Fruit fly (Drosophila melanogaster): ENCODE data around the gene C3G.

C3G gene

DNA sequence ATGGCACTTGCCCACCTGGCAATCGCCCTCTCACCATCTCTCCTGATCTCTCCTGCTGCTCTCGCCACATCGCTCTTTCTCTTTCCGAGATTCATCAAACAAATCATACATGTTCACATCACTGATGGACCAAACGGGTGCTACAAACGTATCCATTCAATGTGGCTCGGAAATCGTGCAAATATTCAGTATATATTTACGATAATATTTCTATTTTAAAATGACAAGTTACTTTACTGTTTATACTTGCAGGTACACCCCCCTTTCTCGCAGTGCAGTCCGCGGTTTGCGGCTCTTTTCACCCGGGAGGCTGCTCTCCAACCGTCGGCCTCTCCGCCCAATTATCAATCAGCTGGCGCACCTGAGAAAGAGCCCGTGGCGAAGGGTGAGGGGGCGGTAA, 11.9 kb downstream of the C3G start (continued):
- TF ChIP-seq caup (GFP tag; optimal IDR thresholded peaks at IDR 0.05; ENCODE audit: severe bottlenecking) (no peak), slou (GFP tag; optimal IDR thresholded peaks at IDR 0.05) (no peak), Ptx1 (GFP tag; IDR thresholded peaks at IDR 0.05) (peak; percentile 30; the same call in 1 of the 2 replicates), sens (GFP tag) (peak; percentile 56), Atf6 (GFP tag; IDR thresholded peaks at IDR 0.05) (no peak), CG43689 (GFP tag; IDR thresholded peaks at IDR 0.05) (no peak), Fer2 (tag; optimal IDR thresholded peaks at IDR 0.05) (no peak), Sin3A (optimal IDR thresholded peaks at IDR 0.05) (no peak), dmrt11E (tag; optimal IDR thresholded peaks at IDR 0.05) (no peak), Dll (GFP tag; IDR thresholded peaks at IDR 0.05; ENCODE audit: partially characterized antibody) (no peak), CG9932 (GFP tag; IDR thresholded peaks at IDR 0.05) (peak; percentile 42; the same call in 1 of the 2 replicates), PHDP (tag; optimal IDR thresholded peaks at IDR 0.05) (no peak), CG17359 (tag; optimal IDR thresholded peaks at IDR 0.05) (peak; percentile 41), zf30C (GFP tag; optimal IDR thresholded peaks at IDR 0.05) (no peak), CG1602 (GFP tag; optimal IDR thresholded peaks at IDR 0.05) (no peak), BtbVII (GFP tag; optimal IDR thresholded peaks at IDR 0.05) (no peak), CG1832 (GFP tag; optimal IDR thresholded peaks at IDR 0.05) (no peak), HHEX (GFP tag; optimal IDR thresholded peaks at IDR 0.05) (no peak), Gug (GFP tag; IDR thresholded peaks at IDR 0.05) (no peak), CG10147 (GFP tag; optimal IDR thresholded peaks at IDR 0.05) (no peak), CG6689 (GFP tag; IDR thresholded peaks at IDR 0.05) (no peak), emc (GFP tag; optimal IDR thresholded peaks at IDR 0.05) (no peak), H2.0 (GFP tag; IDR thresholded peaks at IDR 0.05) (0 out of 2 replicates have a peak, but pooled peaks have one; percentile 28), otp (GFP tag; IDR thresholded peaks at IDR 0.05) (no peak), dm (GFP tag; optimal IDR thresholded peaks at IDR 0.05) (no peak), sens-2 (GFP tag; IDR thresholded peaks at IDR 0.05) (no peak), hth (optimal IDR thresholded peaks at IDR 0.05) (no peak), lbe (GFP tag; optimal IDR thresholded peaks at IDR 0.05) (no peak), Doc2 (GFP tag; IDR thresholded peaks at IDR 0.05) (no peak), CG9817 (tag; optimal IDR thresholded peaks at IDR 0.05) (peak; percentile 4), scrt (GFP tag; optimal IDR thresholded peaks at IDR 0.05) (no peak), Pdp1 (GFP tag; optimal IDR thresholded peaks at IDR 0.05) (no peak), org-1 (GFP tag; optimal IDR thresholded peaks at IDR 0.05) (no peak), E2f2 (GFP tag; IDR thresholded peaks at IDR 0.05) (peak; percentile 20; the same call in 1 of the 2 replicates), CG7745 (tag; optimal IDR thresholded peaks at IDR 0.05) (no peak), CG3726 (GFP tag; IDR thresholded peaks at IDR 0.05) (no peak), Hsf (GFP tag; optimal IDR thresholded peaks at IDR 0.05) (no peak), sqz (GFP tag; optimal IDR thresholded peaks at IDR 0.05) (no peak), bsh (GFP tag; optimal IDR thresholded peaks at IDR 0.05) (no peak), CG4854 (GFP tag; optimal IDR thresholded peaks at IDR 0.05) (no peak), fd102C (GFP tag; optimal IDR thresholded peaks at IDR 0.05) (no peak)

DNA sequence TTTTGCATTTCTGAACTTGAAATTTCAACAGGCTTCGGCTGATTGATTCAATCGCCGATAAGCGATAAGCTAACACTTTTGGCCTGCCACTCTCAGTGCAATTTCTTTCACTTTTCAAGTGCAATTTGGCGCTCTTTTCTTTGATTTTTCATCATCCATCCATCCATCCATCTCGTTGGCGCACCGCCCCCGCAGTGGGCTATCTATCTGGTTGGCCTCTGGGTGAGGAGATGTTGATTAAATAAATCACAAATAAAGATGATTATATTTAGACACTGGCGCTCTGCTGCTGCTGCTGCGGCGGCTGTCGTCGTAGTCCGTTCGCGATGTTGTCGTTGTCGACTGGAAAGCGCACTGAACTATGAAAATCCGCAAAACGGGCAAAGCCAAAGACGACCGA, 12.4 kb downstream of the C3G start:
- TF ChIP-seq sr (GFP tag; IDR thresholded peaks at IDR 0.05) (peak; percentile 71; the same call in 2 of the 3 replicates), dimm (GFP tag; IDR thresholded peaks at IDR 0.05) (no peak)

All from whole organism, embryonic.